Worm (Caenorhabditis elegans) whole organism, late embryonic: ENCODE measurements around the gene Y32B12B.4.

ENCODE experiments used
- C38D4.7 ChIP-seq: fragments of 200-800 bp; sonication (Bioruptor generic); optimal IDR thresholded peaks from 2 replicates; lab custom pipeline; 2018; ENCODE audit warnings: mild to moderate bottlenecking, missing genetic modification characterization, moderate library complexity, missing compliant biosample characterization
- ceh-19 ChIP-seq: fragments of 200-800 bp; sonication (Bioruptor generic); optimal IDR thresholded peaks from 2 replicates; lab custom pipeline; 2018; ENCODE audit warnings: mild to moderate bottlenecking, missing genetic modification characterization, missing compliant biosample characterization
- ceh-48 ChIP-seq: sonication (generic microtip); optimal IDR thresholded peaks from 2 replicates; lab custom pipeline; 2016; ENCODE audit warnings: missing genetic modification characterization, inconsistent platforms, missing compliant biosample characterization
- hlh-30 ChIP-seq: sonication (generic microtip); optimal IDR thresholded peaks from 2 replicates; lab custom pipeline; 2017; ENCODE audit warnings: antibody characterized with exemption, missing genetic modification characterization, missing compliant biosample characterization; ENCODE audit not compliant: insufficient read depth
- pha-4 ChIP-seq: fragments of 150-350 bp; optimal IDR thresholded peaks from 2 replicates; lab custom pipeline; 2018; ENCODE audit warnings: missing biosample characterization, missing genetic modification reagents, missing genetic modification characterization
- pqm-1 ChIP-seq: sonication (generic microtip); optimal IDR thresholded peaks from 2 replicates; lab custom pipeline; 2016; ENCODE audit warnings: missing genetic modification characterization, missing compliant biosample characterization
- rnt-1 ChIP-seq: sonication (generic microtip); optimal IDR thresholded peaks from 2 replicates; lab custom pipeline; 2016; ENCODE audit warnings: missing genetic modification characterization, missing compliant biosample characterization
- tbx-7 ChIP-seq: sonication (generic microtip); optimal IDR thresholded peaks from 2 replicates; lab custom pipeline; 2016; ENCODE audit warnings: missing genotype, missing genetic modification characterization, missing compliant biosample characterization

- TF ChIP-seq ceh-19 (no peak), C38D4.7 (GFP tag; lab: Kevin White, UChicago) (no peak), pqm-1 (tag; lab: Kevin White, UChicago) (no peak), rnt-1 (tag; lab: Kevin White, UChicago) (no peak), ceh-48 (tag; lab: Kevin White, UChicago) (no peak), pha-4 (tag; lab: Kevin White, UChicago) (no peak), hlh-30 (no peak), tbx-7 (tag; lab: Kevin White, UChicago) (no peak)
Observed at ce11 chrV:16610791-16611385, 57.8 kb downstream of the Y32B12B.4 start, which contains the start of gene srw-54.
